Fruit fly (Drosophila melanogaster): ENCODE measurements around the gene CG18628.

The CG18628 gene

dm6 chr3L:10648431-10648830, 8.9 kb downstream of the CG18628 start (continued):
- TF ChIP-seq abd-A (tag; optimal IDR thresholded peaks at IDR 0.05) (no peak), CG12942 (GFP tag; optimal IDR thresholded peaks at IDR 0.05) (no peak), CG11093 (GFP tag; IDR thresholded peaks at IDR 0.05) (0 out of 3 replicates have a peak, but pooled peaks have one; percentile 13), Hmx (GFP tag; optimal IDR thresholded peaks at IDR 0.05) (no peak), Oaz (GFP tag; IDR thresholded peaks at IDR 0.05) (no peak), vvl (GFP tag; IDR thresholded peaks at IDR 0.05) (peak; percentile 36; the same call in 1 of the 2 replicates), Xrp1 (GFP tag; IDR thresholded peaks at IDR 0.05) (peak; percentile 5; the same call in 1 of the 2 replicates), oc (tag; optimal IDR thresholded peaks at IDR 0.05) (no peak), Eip74EF (GFP tag; optimal IDR thresholded peaks at IDR 0.05) (no peak), CG10979 (tag; optimal IDR thresholded peaks at IDR 0.05) (peak; percentile 9), CG1602 (GFP tag; optimal IDR thresholded peaks at IDR 0.05) (no peak), CG15479 (GFP tag; optimal IDR thresholded peaks at IDR 0.05) (no peak), Myb (GFP tag; optimal IDR thresholded peaks at IDR 0.05) (no peak), CG31365 (tag; optimal IDR thresholded peaks at IDR 0.05) (no peak), ranshi (GFP tag; IDR thresholded peaks at IDR 0.05) (0 out of 2 replicates have a peak, but pooled peaks have one; percentile 23), chm (GFP tag; IDR thresholded peaks at IDR 0.05) (no peak), psq (GFP tag; optimal IDR thresholded peaks at IDR 0.05) (no peak), grau (tag; optimal IDR thresholded peaks at IDR 0.05) (peak; percentile 3), CG14441 (GFP tag; IDR thresholded peaks at IDR 0.05) (no peak), gem (tag; optimal IDR thresholded peaks at IDR 0.05) (peak; percentile 35), tll (GFP tag; optimal IDR thresholded peaks at IDR 0.05) (no peak), ham (GFP tag; IDR thresholded peaks at IDR 0.05) (no peak), CG15514 (GFP tag; optimal IDR thresholded peaks at IDR 0.05) (no peak), CG7786 (GFP tag; optimal IDR thresholded peaks at IDR 0.05) (no peak), jumu (GFP tag; optimal IDR thresholded peaks at IDR 0.05) (no peak), ap (GFP tag; IDR thresholded peaks at IDR 0.05) (0 out of 2 replicates have a peak, but pooled peaks have one; percentile 8), Six4 (GFP tag; optimal IDR thresholded peaks at IDR 0.05) (no peak), CG10209 (GFP tag; optimal IDR thresholded peaks at IDR 0.05) (no peak), CG11085 (GFP tag; IDR thresholded peaks at IDR 0.05) (no peak), CG12104 (GFP tag; optimal IDR thresholded peaks at IDR 0.05) (no peak), CG4404 (GFP tag; IDR thresholded peaks at IDR 0.05) (no peak), crc (GFP tag; optimal IDR thresholded peaks at IDR 0.05) (no peak), NK7.1 (GFP tag; optimal IDR thresholded peaks at IDR 0.05) (no peak), h (optimal IDR thresholded peaks at IDR 0.05) (no peak), CG3163 (GFP tag; optimal IDR thresholded peaks at IDR 0.05) (no peak), CG30431 (GFP tag; optimal IDR thresholded peaks at IDR 0.05) (no peak), CG14965 (GFP tag; optimal IDR thresholded peaks at IDR 0.05; ENCODE audit: borderline replicate concordance) (no peak), phol (tag; optimal IDR thresholded peaks at IDR 0.05) (peak; percentile 9), unc-4 (GFP tag; IDR thresholded peaks at IDR 0.05; ENCODE audit: partially characterized antibody) (no peak), chif (GFP tag; optimal IDR thresholded peaks at IDR 0.05) (peak in 1 of 2 experiments; percentile 9), CG8089 (GFP tag; optimal IDR thresholded peaks at IDR 0.05) (no peak), PHDP (tag; optimal IDR thresholded peaks at IDR 0.05) (no peak), zfh1 (GFP tag; IDR thresholded peaks at IDR 0.05) (0 out of 3 replicates have a peak, but pooled peaks have one; percentile 45), Oli (tag; optimal IDR thresholded peaks at IDR 0.05) (peak; percentile 1), nmo (GFP tag; optimal IDR thresholded peaks at IDR 0.05) (no peak), CG31441 (GFP tag; IDR thresholded peaks at IDR 0.05) (0 out of 2 replicates have a peak, but pooled peaks have one; percentile 20), dmrt11E (tag; optimal IDR thresholded peaks at IDR 0.05) (peak; percentile 31)
